Worm (Caenorhabditis elegans): ENCODE measurements around the gene gcy-31.
A peak's percentile ranks its signal among the peaks of the same experiment; 100 is the strongest.

The gcy-31 gene

DNA sequence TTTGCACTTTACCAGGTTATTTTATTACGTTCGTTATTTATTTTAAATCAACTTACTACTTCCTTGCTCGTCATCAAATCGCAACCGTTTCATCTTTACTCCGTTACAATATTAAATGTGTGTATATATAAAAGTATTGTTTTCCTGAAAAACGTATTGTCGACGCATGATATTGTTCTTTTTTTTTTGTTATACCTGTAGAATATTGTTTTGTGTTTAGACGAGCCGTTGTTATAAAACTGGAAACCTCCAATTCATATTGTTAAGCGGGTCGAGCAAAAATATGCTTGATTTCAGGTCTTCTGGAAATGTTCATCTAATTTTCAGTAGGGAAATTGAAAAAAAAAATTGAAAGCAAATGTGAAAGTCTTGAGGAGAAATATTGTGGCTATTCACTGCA lies 11.6 kb upstream of the gcy-31 start, which contains the start of gene gid-2:
Gene gid-2, minus strand, starts transcription at position 101 of the 400 bp plus-strand sequence.
- TF ChIP-seq ceh-18 (tag; optimal IDR thresholded peaks at IDR 0.05): no peak
- no peak for TF ChIP-seq ceh-34 (tag; optimal IDR thresholded peaks at IDR 0.05)
- no peak for TF ChIP-seq madf-2 (tag; optimal IDR thresholded peaks at IDR 0.05)
- no peak for TF ChIP-seq ceh-9 (tag; optimal IDR thresholded peaks at IDR 0.05)
- no peak for TF ChIP-seq fkh-10 (GFP tag; optimal IDR thresholded peaks at IDR 0.05)
- no peak for TF ChIP-seq unc-42 (tag; optimal IDR thresholded peaks at IDR 0.05)
- TF ChIP-seq mec-3 (tag; optimal IDR thresholded peaks at IDR 0.05; ENCODE audit: borderline replicate concordance): no peak
- no peak for TF ChIP-seq tbx-2 (tag; optimal IDR thresholded peaks at IDR 0.05)
- TF ChIP-seq syd-9 (tag; optimal IDR thresholded peaks at IDR 0.05): no peak

DNA sequence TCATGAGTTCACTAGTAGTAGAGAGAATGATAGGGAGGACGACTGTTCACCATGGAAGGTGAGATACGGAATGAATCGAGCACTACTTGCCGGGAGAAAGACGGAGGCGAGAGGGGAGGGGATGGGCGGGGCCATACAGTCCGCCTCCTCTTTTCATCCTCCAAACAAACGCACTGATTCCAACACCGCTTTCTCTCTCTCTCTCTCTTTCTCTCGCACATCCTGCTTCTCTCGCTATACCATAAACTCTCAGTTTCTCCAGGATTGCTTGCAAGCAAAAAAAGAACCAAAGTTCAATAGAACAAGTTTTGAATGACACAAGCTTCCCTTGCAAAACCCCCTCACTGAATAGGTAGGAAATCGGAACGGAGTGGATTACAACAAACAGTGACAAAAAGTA lies 8.0 kb upstream of the gcy-31 start:
- TF ChIP-seq npax-4 (tag; optimal IDR thresholded peaks at IDR 0.05) (no peak), tbx-2 (tag; optimal IDR thresholded peaks at IDR 0.05) (no peak), hlh-13 (GFP tag; optimal IDR thresholded peaks at IDR 0.05) (no peak), lin-11 (tag; optimal IDR thresholded peaks at IDR 0.05) (no peak), unc-86 (tag; optimal IDR thresholded peaks at IDR 0.05) (no peak), fkh-10 (GFP tag; optimal IDR thresholded peaks at IDR 0.05) (no peak), fax-1 (tag; optimal IDR thresholded peaks at IDR 0.05) (no peak), Y22D7AL.16 (tag; optimal IDR thresholded peaks at IDR 0.05) (no peak)

DNA sequence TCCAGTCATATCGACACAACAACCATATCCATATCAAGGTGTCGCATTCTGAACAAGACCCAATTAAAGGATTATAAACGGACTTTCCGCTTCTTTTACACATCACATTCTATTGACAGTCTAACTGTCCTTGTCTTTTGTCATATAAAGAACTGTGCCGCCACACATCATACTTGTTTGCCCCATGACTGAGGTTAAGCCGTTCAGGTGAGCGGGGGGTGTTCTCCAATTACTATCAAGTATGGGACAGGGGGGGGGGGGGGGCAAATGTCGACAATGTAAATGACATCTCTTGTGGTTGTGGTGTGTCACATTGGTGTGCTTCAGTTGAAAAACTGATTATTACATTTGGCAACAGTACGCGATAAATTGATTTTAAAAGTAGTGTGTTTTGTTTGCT lies 6.5 kb upstream of the gcy-31 start:
- no peak for TF ChIP-seq elt-4 (tag; optimal IDR thresholded peaks at IDR 0.05)
- TF ChIP-seq hlh-8 (tag; optimal IDR thresholded peaks at IDR 0.05): no peak
- TF ChIP-seq gmeb-2 (tag; optimal IDR thresholded peaks at IDR 0.05): no peak
- no peak for TF ChIP-seq nhr-11 (tag; optimal IDR thresholded peaks at IDR 0.05)
- TF ChIP-seq ets-4 (tag; optimal IDR thresholded peaks at IDR 0.05): no peak
- TF ChIP-seq ttx-3 (tag; optimal IDR thresholded peaks at IDR 0.05): no peak
- TF ChIP-seq ceh-22 (tag; optimal IDR thresholded peaks at IDR 0.05): no peak
- TF ChIP-seq dmd-4 (tag; optimal IDR thresholded peaks at IDR 0.05; ENCODE audit: borderline replicate concordance): no peak
- no peak for TF ChIP-seq mec-3 (tag; optimal IDR thresholded peaks at IDR 0.05; ENCODE audit: borderline replicate concordance)
- TF ChIP-seq nhr-232 (tag; optimal IDR thresholded peaks at IDR 0.05): no peak
- TF ChIP-seq lim-6 (tag; optimal IDR thresholded peaks at IDR 0.05): no peak
- TF ChIP-seq ceh-6 (GFP tag; optimal IDR thresholded peaks at IDR 0.05): no peak
- no peak for TF ChIP-seq sdc-2 (tag; optimal IDR thresholded peaks at IDR 0.05)
- no peak for TF ChIP-seq C38D4.7 (GFP tag; optimal IDR thresholded peaks at IDR 0.05)

DNA sequence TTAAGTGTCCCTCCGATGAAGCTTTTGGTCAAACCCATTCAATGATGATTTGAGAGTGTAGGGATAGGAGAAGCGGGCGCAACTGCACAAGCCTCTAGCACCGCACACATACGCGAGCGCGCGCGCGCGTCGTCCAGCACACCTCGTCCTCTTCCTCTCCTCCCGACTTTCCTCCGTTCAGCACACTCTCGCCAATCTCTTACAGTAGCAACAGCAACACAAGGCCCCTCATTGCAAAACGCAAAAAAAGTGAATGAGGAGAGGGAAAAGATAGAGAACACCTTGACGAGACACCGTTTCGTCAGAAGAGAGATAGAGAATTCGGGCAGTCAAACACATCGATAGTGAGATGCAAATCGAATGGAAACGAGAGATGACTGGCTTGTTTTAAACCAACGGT lies 5.2 kb upstream of the gcy-31 start:
- TF ChIP-seq che-1 (tag; optimal IDR thresholded peaks at IDR 0.05): no peak
- no peak for TF ChIP-seq hlh-6 (tag; optimal IDR thresholded peaks at IDR 0.05)
- TF ChIP-seq lim-6 (tag; optimal IDR thresholded peaks at IDR 0.05): no peak
- TF ChIP-seq ceh-14 (tag; optimal IDR thresholded peaks at IDR 0.05): no peak
- TF ChIP-seq pqm-1 (tag; optimal IDR thresholded peaks at IDR 0.05): no peak
- TF ChIP-seq pha-4 (tag; optimal IDR thresholded peaks at IDR 0.05): no peak
- TF ChIP-seq zip-5 (tag; optimal IDR thresholded peaks at IDR 0.05): no peak
- TF ChIP-seq sdc-2 (tag; optimal IDR thresholded peaks at IDR 0.05): peak; percentile 63
- TF ChIP-seq sox-4 (tag; optimal IDR thresholded peaks at IDR 0.05): no peak
- no peak for TF ChIP-seq dve-1 (tag; optimal IDR thresholded peaks at IDR 0.05)
- TF ChIP-seq ceh-2 (tag; optimal IDR thresholded peaks at IDR 0.05): peak; percentile 64
- no peak for TF ChIP-seq fax-1 (tag; optimal IDR thresholded peaks at IDR 0.05)
- TF ChIP-seq nhr-232 (tag; optimal IDR thresholded peaks at IDR 0.05): no peak
- no peak for TF ChIP-seq odd-2 (tag; optimal IDR thresholded peaks at IDR 0.05)
- TF ChIP-seq ztf-16 (tag; optimal IDR thresholded peaks at IDR 0.05): no peak
- no peak for TF ChIP-seq ceh-6 (GFP tag; optimal IDR thresholded peaks at IDR 0.05)
- TF ChIP-seq fkh-6 (tag; optimal IDR thresholded peaks at IDR 0.05): no peak
- TF ChIP-seq ceh-48 (tag; optimal IDR thresholded peaks at IDR 0.05): no peak
- peak; percentile 44 for TF ChIP-seq ceh-18 (tag; optimal IDR thresholded peaks at IDR 0.05)
- no peak for TF ChIP-seq sox-2 (GFP tag; IDR thresholded peaks at IDR 0.05)
- TF ChIP-seq ama-1 (optimal IDR thresholded peaks at IDR 0.05): no peak
- peak; percentile 49 for TF ChIP-seq dmd-4 (tag; optimal IDR thresholded peaks at IDR 0.05; ENCODE audit: borderline replicate concordance)
- TF ChIP-seq pros-1 (tag; optimal IDR thresholded peaks at IDR 0.05): peak; percentile 43
- TF ChIP-seq gmeb-2 (tag; optimal IDR thresholded peaks at IDR 0.05): no peak
- TF ChIP-seq nhr-11 (tag; optimal IDR thresholded peaks at IDR 0.05): no peak
- no peak for TF ChIP-seq ttx-3 (tag; optimal IDR thresholded peaks at IDR 0.05)
- no peak for TF ChIP-seq T23F11.4 (GFP tag; optimal IDR thresholded peaks at IDR 0.05)
- no peak for TF ChIP-seq ceh-22 (tag; optimal IDR thresholded peaks at IDR 0.05)
- peak; percentile 36 for TF ChIP-seq F13H6.1 (tag; optimal IDR thresholded peaks at IDR 0.05)
- TF ChIP-seq ceh-24 (tag; optimal IDR thresholded peaks at IDR 0.05): no peak
- peak; percentile 4 for TF ChIP-seq ets-4 (tag; optimal IDR thresholded peaks at IDR 0.05)
- peak; percentile 12 for TF ChIP-seq madf-2 (tag; optimal IDR thresholded peaks at IDR 0.05)

All from whole organism, late embryonic.